Fruit fly (Drosophila melanogaster) whole organism, wandering third instar larva: ENCODE results near the gene lsn.
A peak's percentile ranks its signal among the peaks of the same experiment; 100 is the strongest.

Source experiments
- Dfd ChIP-seq: fragments of >200 bp; optimal IDR thresholded peaks from 2 replicates; lab custom pipeline; 2017; ENCODE audit warnings: missing biosample characterization, missing genetic modification characterization
- Hr83 ChIP-seq: fragments of 200-300 bp; sonication (Bioruptor generic); optimal IDR thresholded peaks from 2 replicates; lab custom pipeline; 2016; ENCODE audit warnings: missing biosample characterization, mild to moderate bottlenecking, missing genetic modification characterization, moderate library complexity; ENCODE audit not compliant: poor library complexity, severe bottlenecking
- N ChIP-seq: fragments of >200 bp; optimal IDR thresholded peaks from 2 replicates; lab custom pipeline; 2018; ENCODE audit warnings: missing biosample characterization, missing external identifiers, missing genetic modification characterization
- OdsH ChIP-seq: fragments of 200-800 bp; sonication (Bioruptor generic); optimal IDR thresholded peaks from 2 replicates; lab custom pipeline; 2016; ENCODE audit warnings: missing biosample characterization, mild to moderate bottlenecking, missing genetic modification characterization
- Vsx2 ChIP-seq: fragments of 200-300, 225-300 bp; sonication (Bioruptor generic); optimal IDR thresholded peaks from 2 replicates; lab custom pipeline; 2018; ENCODE audit warnings: missing biosample characterization, missing genetic modification characterization; ENCODE audit not compliant: partially characterized antibody
- brk ChIP-seq: fragments of 200-800 bp; sonication (Bioruptor generic); optimal IDR thresholded peaks from 2 replicates; lab custom pipeline; 2016; ENCODE audit warnings: missing biosample characterization, mild to moderate bottlenecking, missing genetic modification characterization
- fru ChIP-seq: fragments of 200-800 bp; sonication (Bioruptor generic); optimal IDR thresholded peaks from 3 replicates; lab custom pipeline; 2016; ENCODE audit warnings: missing biosample characterization, mild to moderate bottlenecking, missing genetic modification characterization
- h ChIP-seq: fragments of 200-800 bp; sonication (Bioruptor generic); optimal IDR thresholded peaks from 3 replicates; lab custom pipeline; 2016; ENCODE audit warnings: missing biosample characterization, mild to moderate bottlenecking, missing genetic modification characterization
- pan ChIP-seq: fragments of >200 bp; optimal IDR thresholded peaks from 2 replicates; lab custom pipeline; 2017
- psq ChIP-seq: fragments of 200-800 bp; sonication (Bioruptor generic); optimal IDR thresholded peaks from 3 replicates; lab custom pipeline; 2017; ENCODE audit warnings: missing biosample characterization, mild to moderate bottlenecking, missing genetic modification characterization, moderate library complexity
- sage ChIP-seq: fragments of 200-800 bp; sonication (Bioruptor generic); optimal IDR thresholded peaks from 2 replicates; lab custom pipeline; 2016; ENCODE audit warnings: missing biosample characterization, mild to moderate bottlenecking, missing genetic modification characterization
- usp ChIP-seq: fragments of >200 bp; optimal IDR thresholded peaks from 2 replicates; lab custom pipeline; 2017; ENCODE audit warnings: missing biosample characterization, missing genetic modification characterization

DNA sequence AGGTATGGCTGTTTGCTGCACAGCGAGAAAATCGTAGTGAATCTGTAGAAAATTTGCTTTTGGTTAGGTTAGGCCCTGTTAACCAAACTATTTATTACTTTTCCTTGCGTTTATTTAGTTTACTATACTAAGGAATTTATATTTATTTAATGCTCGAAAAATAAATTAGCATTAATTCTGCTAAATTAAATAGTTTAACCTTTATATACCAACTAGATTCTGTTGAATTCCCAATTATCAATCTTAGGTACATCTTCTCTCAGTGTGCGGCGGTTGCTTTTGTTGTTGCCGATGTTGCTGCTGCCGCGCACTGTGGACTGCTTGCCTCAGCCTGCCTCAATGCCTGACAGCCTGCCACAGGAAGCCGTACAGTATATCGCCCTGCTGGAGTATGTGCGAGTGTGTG, 34.2 kb downstream of the lsn start:
- peak; percentile 15 for TF ChIP-seq psq (GFP tag; lab: Kevin White, UChicago)
- no peak for TF ChIP-seq sage
- TF ChIP-seq pan (lab: Kevin White, UChicago) = no peak
- peak; percentile 69 for TF ChIP-seq fru (GFP tag; lab: Kevin White, UChicago)
- no peak for TF ChIP-seq Hr83 (GFP tag; lab: Kevin White, UChicago)
- no peak for TF ChIP-seq usp (GFP tag; lab: Kevin White, UChicago)
- TF ChIP-seq OdsH (GFP tag; lab: Kevin White, UChicago) = peak; percentile 35
- TF ChIP-seq N (GFP tag; lab: Kevin White, UChicago) = no peak
- peak; percentile 77 for TF ChIP-seq Dfd (GFP tag; lab: Kevin White, UChicago)
- peak; percentile 28 for TF ChIP-seq h (GFP tag; lab: Kevin White, UChicago)
- TF ChIP-seq Vsx2 (GFP tag; lab: Kevin White, UChicago) = no peak
- TF ChIP-seq brk = no peak
